Worm (Caenorhabditis elegans) whole organism, late embryonic: ENCODE data around the gene nsph-1.1.

Experiments used
- hlh-30 ChIP-seq: sonication (generic microtip); optimal IDR thresholded peaks from 2 replicates; lab custom pipeline; 2017; ENCODE audit warnings: antibody characterized with exemption, missing genetic modification characterization, missing compliant biosample characterization; ENCODE audit not compliant: insufficient read depth
- nhr-11 ChIP-seq: fragments of 150-350 bp; optimal IDR thresholded peaks from 2 replicates; lab custom pipeline; 2014; ENCODE audit warnings: missing biosample characterization, missing genetic modification characterization
- rnt-1 ChIP-seq: sonication (generic microtip); optimal IDR thresholded peaks from 2 replicates; lab custom pipeline; 2016; ENCODE audit warnings: missing genetic modification characterization, missing compliant biosample characterization
- unc-55 ChIP-seq: sonication (generic microtip); optimal IDR thresholded peaks from 2 replicates; lab custom pipeline; 2017; ENCODE audit warnings: missing biosample characterization, missing genetic modification reagents, missing genetic modification characterization

DNA sequence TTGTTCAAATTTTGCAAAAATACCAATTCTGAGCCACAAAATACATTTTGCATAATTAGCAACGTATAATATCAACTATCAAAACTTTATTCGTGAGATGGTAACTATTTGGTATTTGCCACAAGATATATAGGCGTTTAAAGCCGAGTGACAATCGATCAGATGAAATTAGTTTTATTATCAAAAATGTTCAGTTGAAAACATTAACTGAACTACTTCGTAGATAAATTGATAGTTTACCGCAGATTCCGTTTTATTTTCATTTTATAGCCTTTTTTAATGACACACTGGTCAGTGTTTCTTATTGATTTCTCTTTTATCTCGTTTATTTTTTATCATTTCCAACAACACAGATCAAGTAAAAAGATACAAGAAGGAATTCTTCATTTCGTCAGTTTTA is 50.6 kb downstream of the nsph-1.1 start:
- TF ChIP-seq nhr-11 (no peak), rnt-1 (tag; lab: Kevin White, UChicago) (no peak), unc-55 (GFP tag; lab: Kevin White, UChicago) (no peak), hlh-30 (tag; lab: Kevin White, UChicago) (no peak)
